Worm (Caenorhabditis elegans) whole organism, L2 larva: Measurements from ENCODE around the gene tpp-2.

ENCODE experiments used
- C34F6.9 ChIP-seq: fragments of 150-350 bp; optimal IDR thresholded peaks from 2 replicates; lab custom pipeline; 2014; ENCODE audit warnings: missing biosample characterization, missing genetic modification characterization
- F13H6.1 ChIP-seq: sonication (generic microtip); optimal IDR thresholded peaks from 2 replicates; lab custom pipeline; 2016; ENCODE audit warnings: missing genetic modification characterization, missing compliant biosample characterization
- R02D3.7 ChIP-seq: fragments of 150-350 bp; optimal IDR thresholded peaks from 2 replicates; lab custom pipeline; 2014; ENCODE audit warnings: missing biosample characterization, missing genetic modification characterization
- alr-1 ChIP-seq: fragments of 150-350 bp; optimal IDR thresholded peaks from 2 replicates; lab custom pipeline; 2014; ENCODE audit warnings: missing biosample characterization, missing genetic modification characterization
- aly-2 ChIP-seq: fragments of 150-350 bp; optimal IDR thresholded peaks from 2 replicates; lab custom pipeline; 2014; ENCODE audit warnings: missing biosample characterization, missing genetic modification characterization
- ceh-16 ChIP-seq: fragments of 150-350 bp; optimal IDR thresholded peaks from 2 replicates; lab custom pipeline; 2014; ENCODE audit warnings: missing biosample characterization, missing genetic modification characterization
- ceh-82 ChIP-seq: fragments of 150-350 bp; optimal IDR thresholded peaks from 2 replicates; lab custom pipeline; 2014; ENCODE audit warnings: missing biosample characterization, missing genetic modification characterization
- crh-2 ChIP-seq: sonication (generic microtip); optimal IDR thresholded peaks from 2 replicates; lab custom pipeline; 2017; ENCODE audit warnings: missing biosample characterization, missing genetic modification characterization
- dmd-4 ChIP-seq: sonication (generic microtip); optimal IDR thresholded peaks from 2 replicates; lab custom pipeline; 2017; ENCODE audit warnings: missing biosample characterization, missing genetic modification characterization
- elt-1 ChIP-seq: fragments of 150-350 bp; optimal IDR thresholded peaks from 2 replicates; lab custom pipeline; 2014; ENCODE audit warnings: missing biosample characterization, missing genetic modification characterization
- elt-3 ChIP-seq: sonication (generic microtip); optimal IDR thresholded peaks from 2 replicates; lab custom pipeline; 2017; ENCODE audit warnings: missing biosample characterization, missing genetic modification characterization
- fos-1 ChIP-seq: fragments of 150-350 bp; optimal IDR thresholded peaks from 2 replicates; lab custom pipeline; 2014; ENCODE audit warnings: missing biosample characterization, missing genetic modification characterization
- gmeb-1 ChIP-seq: fragments of 150-350 bp; optimal IDR thresholded peaks from 2 replicates; lab custom pipeline; 2014; ENCODE audit warnings: missing biosample characterization, missing genetic modification characterization
- lin-11 ChIP-seq: fragments of 150-350 bp; sonication (generic microtip); optimal IDR thresholded peaks from 2 replicates; lab custom pipeline; 2014; ENCODE audit warnings: missing biosample characterization, missing genetic modification characterization, inconsistent platforms, mixed read lengths
- lin-13 ChIP-seq: fragments of 150-350 bp; optimal IDR thresholded peaks from 2 replicates; lab custom pipeline; 2014; ENCODE audit warnings: missing biosample characterization, missing genetic modification reagents, missing genetic modification characterization
- lin-39 ChIP-seq: fragments of 150-350 bp; optimal IDR thresholded peaks from 2 replicates; lab custom pipeline; 2014; ENCODE audit warnings: missing biosample characterization, missing genetic modification reagents, missing genetic modification characterization
- lsy-2 ChIP-seq, 2 experiments: fragments of 150-350 bp in 1 of 2; sonication (generic microtip) in 1 of 2; optimal IDR thresholded peaks; 2 replicates each; lab custom pipeline; 2014 to 2017; ENCODE audit warnings: missing biosample characterization in 2 of 2, missing genetic modification characterization in 2 of 2
- mab-5 ChIP-seq: fragments of 150-350 bp; optimal IDR thresholded peaks from 2 replicates; lab custom pipeline; 2014; ENCODE audit warnings: missing biosample characterization, missing genetic modification characterization
- mbf-1 ChIP-seq: sonication (generic microtip); optimal IDR thresholded peaks from 2 replicates; lab custom pipeline; 2017; ENCODE audit warnings: missing biosample characterization, missing genetic modification characterization
- nhr-129 ChIP-seq: fragments of 150-350 bp; optimal IDR thresholded peaks from 2 replicates; lab custom pipeline; 2014; ENCODE audit warnings: missing biosample characterization, missing genetic modification characterization
- nhr-21 ChIP-seq: fragments of 150-350 bp; optimal IDR thresholded peaks from 2 replicates; lab custom pipeline; 2014; ENCODE audit warnings: missing biosample characterization, missing genetic modification characterization
- nhr-23 ChIP-seq: fragments of 150-350 bp; optimal IDR thresholded peaks from 2 replicates; lab custom pipeline; 2014; ENCODE audit warnings: missing biosample characterization, missing genetic modification reagents, missing genetic modification characterization
- nhr-237 ChIP-seq: fragments of 150-350 bp; optimal IDR thresholded peaks from 2 replicates; lab custom pipeline; 2014; ENCODE audit warnings: missing biosample characterization, missing genetic modification characterization
- nhr-25 ChIP-seq: fragments of 150-350 bp; sonication (generic microtip); optimal IDR thresholded peaks from 3 replicates; lab custom pipeline; 2014; ENCODE audit warnings: missing biosample characterization, missing genetic modification characterization
- nhr-77 ChIP-seq: fragments of 150-350 bp; optimal IDR thresholded peaks from 2 replicates; lab custom pipeline; 2014; ENCODE audit warnings: missing biosample characterization, missing genetic modification characterization
- sem-4 ChIP-seq: fragments of 150-350 bp; optimal IDR thresholded peaks from 2 replicates; lab custom pipeline; 2014; ENCODE audit warnings: missing biosample characterization, missing genetic modification reagents, missing genetic modification characterization
- skn-1 ChIP-seq: sonication (generic microtip); optimal IDR thresholded peaks from 2 replicates; lab custom pipeline; 2017; ENCODE audit warnings: missing biosample characterization, missing genetic modification characterization
- sma-9 ChIP-seq, 2 experiments: fragments of 150-350 bp in 1 of 2; sonication (generic microtip) in 1 of 2; optimal IDR thresholded peaks; 2 replicates each; lab custom pipeline; 2014 to 2016; ENCODE audit warnings: missing genetic modification characterization in 2 of 2, mild to moderate bottlenecking in 1 of 2, missing biosample characterization in 1 of 2, missing compliant biosample characterization in 1 of 2, missing genetic modification reagents in 1 of 2, moderate library complexity in 1 of 2
- unc-39 ChIP-seq: fragments of 150-350 bp; optimal IDR thresholded peaks from 2 replicates; lab custom pipeline; 2014; ENCODE audit warnings: missing biosample characterization, missing genetic modification characterization
- zag-1 ChIP-seq: fragments of 150-350 bp; optimal IDR thresholded peaks from 2 replicates; lab custom pipeline; 2014; ENCODE audit warnings: missing biosample characterization, missing genetic modification characterization
- ztf-1 ChIP-seq: fragments of 200-800 bp; sonication (Bioruptor generic); conservative IDR thresholded peaks from 2 replicates; pipeline ENCODE4 v1.3.6; 2022; ENCODE audit warnings: missing genetic modification characterization, missing compliant biosample characterization
- ztf-11 ChIP-seq: sonication (generic microtip); optimal IDR thresholded peaks from 2 replicates; lab custom pipeline; 2017; ENCODE audit warnings: missing biosample characterization, missing genetic modification characterization

The tpp-2 gene

ce11 chrII:6118163-6118562 is 20.8 kb upstream of the tpp-2 start, which contains the start of gene C29H12.6:
Gene C29H12.6, minus strand, starts transcription at chrII:6118263.
- TF ChIP-seq C34F6.9 (tag; lab: Kevin White, UChicago) (no peak), skn-1 (tag; lab: Kevin White, UChicago) (no peak), lin-11 (tag; lab: Kevin White, UChicago) (no peak), crh-2 (tag; lab: Kevin White, UChicago) (no peak), ztf-11 (no peak), ztf-1 (GFP tag; lab: Robert Waterston, UW) (no peak), mab-5 (tag; lab: Kevin White, UChicago) (no peak)

DNA sequence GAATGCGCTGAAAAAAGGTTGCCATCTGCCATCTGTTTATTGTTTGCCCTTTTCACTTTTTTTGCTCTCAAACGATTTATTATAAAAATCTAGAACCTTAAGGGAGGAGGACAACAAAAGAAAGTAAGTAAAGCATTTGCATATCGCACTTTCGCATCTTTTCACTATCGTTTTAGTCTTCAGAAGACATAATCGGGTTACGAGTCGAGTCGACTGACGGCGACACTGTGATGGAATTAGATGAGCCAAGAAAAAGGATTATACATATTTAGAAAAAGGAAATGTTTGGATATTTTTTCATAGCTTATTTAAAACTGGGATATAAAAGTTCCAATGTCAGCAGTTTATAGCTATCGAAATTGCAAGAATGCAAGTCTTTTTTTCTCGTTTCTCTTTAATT is 19.3 kb upstream of the tpp-2 start:
- TF ChIP-seq nhr-23 (tag; lab: Kevin White, UChicago) (no peak), alr-1 (tag; lab: Kevin White, UChicago) (no peak), elt-1 (tag; lab: Kevin White, UChicago) (no peak), zag-1 (tag; lab: Kevin White, UChicago) (no peak)
- TF ChIP-seq, all 48 proteins: peak for 0

DNA sequence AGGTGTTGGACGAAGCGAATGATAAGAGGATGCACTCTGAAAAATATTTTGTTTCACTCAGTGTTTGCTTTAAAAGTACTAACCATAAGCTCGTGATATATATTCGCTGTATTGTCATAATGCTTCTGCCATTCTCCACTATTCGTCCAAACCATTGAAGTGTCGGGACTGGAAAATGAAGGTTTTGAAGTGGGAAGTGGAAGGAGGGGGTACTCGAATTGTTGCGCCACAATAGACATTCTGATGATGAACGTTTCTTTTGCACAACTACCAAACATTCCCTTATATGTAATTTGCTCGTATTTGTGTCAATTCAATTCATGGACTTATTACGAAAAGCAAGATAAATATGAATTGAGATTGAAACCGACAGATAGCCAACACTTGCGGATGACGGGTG is 17.9 kb upstream of the tpp-2 start:
- no peak for TF ChIP-seq C34F6.9 (tag; lab: Kevin White, UChicago)
- TF ChIP-seq nhr-23 (tag; lab: Kevin White, UChicago): no peak
- no peak for TF ChIP-seq ceh-82 (tag; lab: Kevin White, UChicago)
- TF ChIP-seq fos-1 (tag; lab: Kevin White, UChicago): no peak
- TF ChIP-seq dmd-4 (tag; lab: Kevin White, UChicago): no peak
- no peak for TF ChIP-seq R02D3.7 (tag; lab: Kevin White, UChicago)
- no peak for TF ChIP-seq ztf-1 (GFP tag; lab: Robert Waterston, UW)
- TF ChIP-seq lin-13 (GFP tag; lab: Kevin White, UChicago): no peak
- no peak for TF ChIP-seq mbf-1 (tag; lab: Kevin White, UChicago)
- no peak for TF ChIP-seq crh-2 (tag; lab: Kevin White, UChicago)
- no peak for TF ChIP-seq aly-2
- no peak for TF ChIP-seq sem-4 (tag; lab: Kevin White, UChicago)
- TF ChIP-seq lsy-2 (tag; optimal IDR thresholded peaks at IDR 0.05; lab: Kevin White, UChicago): no peak
- no peak for TF ChIP-seq zag-1 (tag; lab: Kevin White, UChicago)
- TF ChIP-seq sma-9 (GFP tag; optimal IDR thresholded peaks at IDR 0.05; lab: Kevin White, UChicago): no peak
- no peak for TF ChIP-seq sma-9 (tag; optimal IDR thresholded peaks at IDR 0.05; lab: Kevin White, UChicago)
- no peak for TF ChIP-seq ceh-16 (tag; lab: Kevin White, UChicago)
- TF ChIP-seq nhr-129 (tag; lab: Kevin White, UChicago): no peak
- TF ChIP-seq, all 48 proteins: peak for 0

DNA sequence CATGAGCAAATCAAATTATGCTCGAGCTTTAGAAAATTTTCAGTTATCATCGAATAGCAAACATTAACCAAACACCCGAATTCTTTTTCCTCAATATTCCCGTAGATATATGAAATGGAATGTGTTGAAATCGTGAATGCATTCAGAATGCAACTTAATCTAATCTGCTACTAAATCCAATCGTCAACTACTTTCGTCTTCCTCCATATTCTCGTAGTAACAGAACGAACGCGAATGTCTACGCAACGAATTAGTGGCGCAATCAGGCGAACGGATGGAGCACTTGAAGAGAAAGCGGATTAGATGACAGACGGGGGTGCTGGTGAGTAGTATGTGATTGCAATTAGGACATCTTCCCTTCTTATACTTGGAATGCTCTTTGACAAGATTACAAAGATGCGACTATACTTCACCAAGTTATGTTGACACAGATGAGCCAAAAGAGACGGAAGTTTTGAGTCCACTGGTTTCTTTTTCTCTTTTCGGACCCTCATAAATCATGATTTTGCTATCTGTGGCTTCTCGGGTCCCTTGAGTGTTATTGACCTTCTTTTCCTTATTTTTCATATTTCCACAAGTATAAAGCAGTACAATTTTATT is 16.5 kb upstream of the tpp-2 start:
- TF ChIP-seq nhr-129 (tag; lab: Kevin White, UChicago) (no peak), mab-5 (tag; lab: Kevin White, UChicago) (peak; percentile 73), lin-39 (no peak), ztf-11 (no peak)

ce11 chrII:6113187-6113586 is 15.8 kb upstream of the tpp-2 start, which contains the start of gene heri-1:
Gene heri-1, minus strand, starts transcription at chrII:6113194.
- TF ChIP-seq F13H6.1 (tag; lab: Kevin White, UChicago): no peak
- TF ChIP-seq nhr-77 (tag; lab: Kevin White, UChicago): no peak
- TF ChIP-seq nhr-237 (tag; lab: Kevin White, UChicago): no peak
- no peak for TF ChIP-seq mab-5 (tag; lab: Kevin White, UChicago)
- no peak for TF ChIP-seq nhr-129 (tag; lab: Kevin White, UChicago)
- no peak for TF ChIP-seq mbf-1 (tag; lab: Kevin White, UChicago)
- no peak for TF ChIP-seq R02D3.7 (tag; lab: Kevin White, UChicago)
- no peak for TF ChIP-seq gmeb-1
- no peak for TF ChIP-seq nhr-21
- TF ChIP-seq unc-39 (tag; lab: Kevin White, UChicago): no peak
- TF ChIP-seq C34F6.9 (tag; lab: Kevin White, UChicago): no peak
- no peak for TF ChIP-seq ceh-82 (tag; lab: Kevin White, UChicago)
- TF ChIP-seq sma-9 (GFP tag; optimal IDR thresholded peaks at IDR 0.05; lab: Kevin White, UChicago): no peak
- TF ChIP-seq sma-9 (tag; optimal IDR thresholded peaks at IDR 0.05; lab: Kevin White, UChicago): no peak
- TF ChIP-seq nhr-25 (tag; lab: Kevin White, UChicago): no peak
- no peak for TF ChIP-seq elt-3
- TF ChIP-seq crh-2 (tag; lab: Kevin White, UChicago): no peak
